Worm (Caenorhabditis elegans): ENCODE data around the gene C08B6.2.

Gene C08B6.2

DNA sequence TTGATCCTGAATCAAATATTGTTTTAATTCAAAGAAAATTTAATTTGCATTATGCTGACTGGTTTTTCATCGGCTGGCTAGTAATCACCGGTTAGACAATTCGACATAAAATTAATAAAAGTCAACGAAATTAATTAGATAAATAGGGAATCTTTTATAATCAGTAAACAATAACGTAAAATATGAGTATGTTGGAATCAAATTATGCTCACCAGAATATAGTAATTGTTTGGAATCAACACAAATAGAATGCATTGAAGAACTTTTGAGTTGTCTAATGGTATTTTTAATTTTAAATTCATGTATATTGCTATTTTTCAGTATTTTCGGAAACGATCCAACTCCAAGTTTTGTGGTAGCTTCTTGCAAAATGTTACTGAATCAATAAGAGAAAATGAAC is at the start of gene C08B6.2:
Gene C08B6.2, plus strand, starts transcription at position 301 of the 400 bp plus-strand sequence.
- TF ChIP-seq him-1 (tag; optimal IDR thresholded peaks at IDR 0.05) (no peak), dao-5 (tag; optimal IDR thresholded peaks at IDR 0.05) (no peak), W03F9.2 (tag; optimal IDR thresholded peaks at IDR 0.05) (no peak)

DNA sequence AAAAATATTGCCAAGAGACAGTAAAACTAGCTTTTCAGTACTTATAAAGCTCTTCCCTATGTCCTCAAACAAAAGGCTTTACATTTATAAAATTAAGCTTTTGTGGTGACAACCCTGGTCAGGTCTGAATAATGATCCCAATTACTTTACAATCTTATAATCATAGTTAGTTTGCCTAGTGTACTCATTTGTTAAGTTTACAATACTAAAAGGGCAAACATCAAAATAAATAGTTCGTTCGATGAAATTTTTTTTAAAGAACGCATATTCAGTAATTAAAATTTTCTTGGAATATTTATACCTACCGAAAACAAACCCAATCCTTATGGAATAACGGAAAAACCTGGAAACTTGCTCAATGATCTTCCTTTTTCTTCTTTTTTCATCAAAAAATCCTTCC is 46.8 kb upstream of the C08B6.2 start:
- no peak for TF ChIP-seq dao-5 (tag; optimal IDR thresholded peaks at IDR 0.05)
- TF ChIP-seq him-1 (tag; optimal IDR thresholded peaks at IDR 0.05), result no peak

DNA sequence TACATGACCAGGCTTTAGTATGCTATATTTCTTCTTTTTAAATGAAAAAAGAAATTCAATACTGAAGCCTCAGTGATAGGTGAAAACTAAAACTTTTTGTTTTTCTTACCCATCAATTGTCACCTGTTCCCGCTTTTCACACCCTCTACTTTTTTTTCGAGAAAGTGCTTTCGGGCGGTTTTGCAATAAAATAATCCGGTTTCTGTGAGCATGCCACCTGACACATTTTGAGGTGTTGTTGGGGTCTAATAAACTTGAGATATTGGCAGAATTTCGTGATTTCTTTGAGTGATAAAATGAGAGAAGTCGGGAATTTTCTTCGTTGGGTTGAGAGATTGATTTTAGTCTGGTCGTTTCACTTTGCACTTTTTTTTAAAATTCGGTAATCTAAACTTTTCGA is 45.5 kb upstream of the C08B6.2 start:
- TF ChIP-seq him-1 (tag; optimal IDR thresholded peaks at IDR 0.05), result no peak
- TF ChIP-seq dao-5 (tag; optimal IDR thresholded peaks at IDR 0.05), result no peak
- TF ChIP-seq W03F9.2 (tag; optimal IDR thresholded peaks at IDR 0.05), result no peak

DNA sequence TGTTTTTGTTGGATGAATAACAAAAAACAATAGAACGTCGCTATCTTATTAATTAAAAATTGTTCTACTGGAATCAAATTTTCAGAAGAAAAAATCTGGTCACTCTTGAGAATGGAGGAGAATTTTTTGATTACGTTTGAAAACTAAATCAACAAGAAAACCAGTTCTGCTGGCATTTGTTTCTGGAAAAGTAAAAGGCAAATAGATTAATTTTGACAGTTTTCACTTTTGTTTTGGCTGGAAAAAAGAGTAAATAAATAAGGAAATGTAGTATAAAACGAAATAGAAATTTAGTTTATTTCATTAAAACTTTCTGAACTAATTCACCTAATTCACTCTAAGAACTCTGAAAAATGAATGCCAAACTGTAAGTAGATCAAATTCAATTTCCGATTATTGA is 41.3 kb upstream of the C08B6.2 start, which contains the start of gene fipr-13:
Gene fipr-13, plus strand, starts transcription at position 301 of the 400 bp plus-strand sequence.
- TF ChIP-seq him-1 (tag; optimal IDR thresholded peaks at IDR 0.05) (no peak), W03F9.2 (tag; optimal IDR thresholded peaks at IDR 0.05) (no peak), dao-5 (tag; optimal IDR thresholded peaks at IDR 0.05) (no peak)

DNA sequence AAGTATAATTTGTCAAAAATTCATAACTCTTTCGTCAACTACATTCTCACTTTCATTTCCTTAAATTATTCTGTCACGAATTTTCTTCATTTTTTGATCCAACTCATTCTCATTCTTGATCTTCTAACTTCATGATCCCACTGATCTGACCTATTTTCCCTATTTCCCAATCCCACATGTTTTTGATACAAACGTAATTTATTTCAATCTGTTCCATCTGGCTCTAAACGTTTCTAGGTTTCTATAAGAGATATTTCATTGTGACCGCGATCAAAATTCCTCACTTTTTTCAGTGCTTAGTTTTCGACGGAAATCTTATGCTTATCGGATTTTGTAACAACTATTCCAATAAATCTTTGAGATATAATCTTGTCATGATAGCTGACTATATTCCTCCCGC is 39.8 kb upstream of the C08B6.2 start:
- TF ChIP-seq W03F9.2 (tag; optimal IDR thresholded peaks at IDR 0.05) (no peak), dao-5 (tag; optimal IDR thresholded peaks at IDR 0.05) (no peak), him-1 (tag; optimal IDR thresholded peaks at IDR 0.05) (no peak)

DNA sequence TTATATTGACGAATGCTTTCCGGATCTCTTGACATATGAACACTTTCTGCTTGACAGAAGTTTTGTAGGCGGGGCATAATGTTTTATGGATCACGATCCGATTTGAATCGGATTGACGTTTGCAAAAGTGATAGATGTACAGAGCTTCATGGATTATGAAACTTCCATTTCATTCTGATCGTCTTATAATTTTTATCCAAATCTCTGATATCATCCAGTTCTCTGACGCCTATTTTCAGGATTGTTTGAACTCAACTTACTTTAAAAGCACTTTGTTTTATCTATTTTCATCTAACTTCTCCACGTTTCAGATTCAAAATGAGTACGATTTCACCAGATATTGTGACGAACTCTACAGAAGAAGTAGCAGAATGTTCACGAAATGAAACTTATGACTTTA is 38.7 kb upstream of the C08B6.2 start, which contains the start of gene npr-39:
Gene npr-39, plus strand, starts transcription at position 301 of the 400 bp plus-strand sequence.
- TF ChIP-seq W03F9.2 (tag; optimal IDR thresholded peaks at IDR 0.05) (no peak), him-1 (tag; optimal IDR thresholded peaks at IDR 0.05) (no peak), dao-5 (tag; optimal IDR thresholded peaks at IDR 0.05) (no peak)

DNA sequence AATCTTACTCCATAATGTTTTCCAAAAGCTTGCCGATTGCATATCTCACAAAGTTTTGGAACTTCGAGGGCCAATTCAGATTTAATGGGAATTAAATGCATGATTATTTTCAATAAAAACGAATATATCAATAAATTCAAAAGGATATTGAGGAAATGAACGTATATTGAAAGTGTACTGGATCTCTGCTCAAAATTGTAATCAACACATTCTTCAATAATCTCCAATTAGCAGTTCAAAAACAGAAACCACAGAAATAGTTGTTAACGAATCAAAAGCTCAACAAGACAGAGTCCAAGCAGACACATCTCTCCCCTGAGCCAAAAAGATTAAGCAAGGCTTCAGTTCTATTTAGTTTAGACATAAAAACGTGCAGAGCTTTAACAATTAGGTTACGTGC is 35.0 kb upstream of the C08B6.2 start, which contains the start of gene nhr-192:
Gene nhr-192, minus strand, starts transcription at position 101 of the 400 bp plus-strand sequence.
- TF ChIP-seq dao-5 (tag; optimal IDR thresholded peaks at IDR 0.05), result no peak
- TF ChIP-seq W03F9.2 (tag; optimal IDR thresholded peaks at IDR 0.05), result no peak
- TF ChIP-seq him-1 (tag; optimal IDR thresholded peaks at IDR 0.05), result no peak

ce11 chrV:10072721-10073120 is 32.8 kb upstream of the C08B6.2 start:
- TF ChIP-seq W03F9.2 (tag; optimal IDR thresholded peaks at IDR 0.05), result no peak
- TF ChIP-seq him-1 (tag; optimal IDR thresholded peaks at IDR 0.05), result no peak
- no peak for TF ChIP-seq dao-5 (tag; optimal IDR thresholded peaks at IDR 0.05)

DNA sequence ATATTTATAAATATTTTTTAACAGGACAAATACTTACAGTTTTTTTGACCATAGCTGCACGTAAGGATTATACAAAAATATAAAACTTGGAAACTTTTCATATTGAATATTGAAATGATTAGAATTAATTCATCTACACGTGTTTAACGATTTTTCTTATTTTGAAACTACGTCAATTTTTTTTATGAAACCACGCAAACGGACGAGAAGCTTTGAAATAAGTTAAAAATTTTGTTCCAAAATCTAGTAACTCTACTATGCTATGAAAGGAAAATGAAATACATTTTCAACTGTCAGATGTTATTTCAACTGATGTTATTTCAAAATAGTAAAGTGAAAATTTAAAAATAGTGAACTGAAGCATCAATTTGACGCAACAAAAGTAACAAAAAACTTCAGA is 31.7 kb upstream of the C08B6.2 start, which contains the start of gene F57A8.6:
Gene F57A8.6, minus strand, starts transcription at position 101 of the 400 bp plus-strand sequence.
- TF ChIP-seq W03F9.2 (tag; optimal IDR thresholded peaks at IDR 0.05), result no peak

- no peak for TF ChIP-seq him-1 (tag; optimal IDR thresholded peaks at IDR 0.05)
- no peak for TF ChIP-seq dao-5 (tag; optimal IDR thresholded peaks at IDR 0.05)
- TF ChIP-seq W03F9.2 (tag; optimal IDR thresholded peaks at IDR 0.05), result no peak
Measured at ce11 chrV:10075441-10075840, 30.1 kb upstream of the C08B6.2 start, which contains the start of gene F57A8.7. TSS of gene F57A8.7 (plus strand) at chrV:10075741.

- TF ChIP-seq him-1 (tag; optimal IDR thresholded peaks at IDR 0.05) (no peak), W03F9.2 (tag; optimal IDR thresholded peaks at IDR 0.05) (no peak), dao-5 (tag; optimal IDR thresholded peaks at IDR 0.05) (no peak)
Measured at ce11 chrV:10078244-10078643, 27.3 kb upstream of the C08B6.2 start, which contains the start of gene R04B5.1. TSS of gene R04B5.1 (minus strand) at chrV:10078344.

DNA sequence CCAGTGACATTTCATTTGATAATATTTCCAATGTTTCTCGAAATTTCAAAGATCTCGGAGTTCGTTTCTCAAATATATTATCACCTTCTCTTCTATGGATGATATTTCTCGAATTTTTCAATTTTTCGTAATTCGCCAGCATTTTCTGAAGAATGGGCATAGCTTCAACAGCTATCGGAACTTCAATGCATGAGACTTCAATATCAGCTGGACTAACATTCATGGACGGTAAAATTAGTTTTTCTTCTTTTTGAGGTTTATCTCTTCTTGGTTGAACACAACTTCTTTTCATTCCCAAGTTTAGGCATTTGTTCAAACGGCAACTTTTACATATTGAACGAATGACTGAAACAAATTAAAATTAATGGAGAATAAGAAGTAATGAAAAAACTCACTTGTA is 24.6 kb upstream of the C08B6.2 start:
- no peak for TF ChIP-seq him-1 (tag; optimal IDR thresholded peaks at IDR 0.05)
- TF ChIP-seq W03F9.2 (tag; optimal IDR thresholded peaks at IDR 0.05), result no peak
- no peak for TF ChIP-seq dao-5 (tag; optimal IDR thresholded peaks at IDR 0.05)

ce11 chrV:10081636-10082035 is 23.9 kb upstream of the C08B6.2 start, which contains the start of gene nhr-205:
TSS of gene nhr-205 (minus strand) at chrV:10081776.
- TF ChIP-seq him-1 (tag; optimal IDR thresholded peaks at IDR 0.05) (no peak), dao-5 (tag; optimal IDR thresholded peaks at IDR 0.05) (no peak), W03F9.2 (tag; optimal IDR thresholded peaks at IDR 0.05) (no peak)

DNA sequence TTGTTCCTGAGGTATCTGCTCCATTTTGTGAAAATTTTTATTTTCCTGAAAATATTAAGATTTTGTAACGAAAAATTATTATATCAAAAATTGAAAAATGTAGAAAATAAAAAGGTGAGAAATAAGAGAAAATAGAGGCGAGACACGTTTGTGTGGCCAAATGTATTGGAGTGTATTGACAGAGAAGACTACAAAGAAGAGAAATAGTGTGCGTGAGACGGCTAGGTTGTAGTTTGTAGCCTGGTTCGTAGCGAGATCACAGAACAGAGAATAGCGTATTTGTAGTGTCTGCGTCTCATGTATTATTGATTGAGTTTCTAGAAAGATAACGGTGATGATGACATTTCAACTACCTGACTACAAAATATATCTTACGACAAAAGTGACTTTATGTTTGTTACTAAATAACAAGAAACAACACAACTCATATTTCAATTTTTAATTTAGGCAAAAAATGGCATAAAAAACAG is 21.5 kb upstream of the C08B6.2 start, which contains the start of gene nhr-12:
Gene nhr-12, minus strand, starts transcription at position 51 of the 470 bp plus-strand sequence.
- no peak for TF ChIP-seq dao-5 (tag; optimal IDR thresholded peaks at IDR 0.05)
- no peak for TF ChIP-seq W03F9.2 (tag; optimal IDR thresholded peaks at IDR 0.05)
- TF ChIP-seq him-1 (tag; optimal IDR thresholded peaks at IDR 0.05), result no peak

DNA sequence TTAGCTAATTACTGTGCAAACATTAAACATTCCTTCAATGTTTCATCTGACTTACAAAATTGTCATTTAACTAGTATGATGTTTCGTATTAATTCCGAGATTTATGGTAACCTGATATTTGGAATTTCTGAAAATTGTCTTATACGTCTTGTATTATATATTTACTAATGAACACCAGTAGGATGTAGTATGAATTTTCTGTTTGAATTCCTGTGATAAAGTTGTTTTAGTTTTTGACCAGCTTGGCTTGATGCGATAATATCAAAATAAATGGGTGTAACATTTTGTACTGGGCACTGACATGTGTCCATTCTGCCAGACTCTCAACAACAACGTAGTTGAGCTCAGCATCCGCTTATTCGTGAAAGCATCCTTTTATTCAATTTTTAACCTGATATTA is 20.6 kb upstream of the C08B6.2 start, which contains the start of gene R04B5.6:
Gene R04B5.6, plus strand, starts transcription at position 301 of the 400 bp plus-strand sequence.
- TF ChIP-seq him-1 (tag; optimal IDR thresholded peaks at IDR 0.05) (no peak), W03F9.2 (tag; optimal IDR thresholded peaks at IDR 0.05) (no peak), dao-5 (tag; optimal IDR thresholded peaks at IDR 0.05) (no peak)

Measured in whole organism, L4/young adult.